Worm (Caenorhabditis elegans): Measurements from ENCODE around the gene scl-11.

scl-11 gene

DNA sequence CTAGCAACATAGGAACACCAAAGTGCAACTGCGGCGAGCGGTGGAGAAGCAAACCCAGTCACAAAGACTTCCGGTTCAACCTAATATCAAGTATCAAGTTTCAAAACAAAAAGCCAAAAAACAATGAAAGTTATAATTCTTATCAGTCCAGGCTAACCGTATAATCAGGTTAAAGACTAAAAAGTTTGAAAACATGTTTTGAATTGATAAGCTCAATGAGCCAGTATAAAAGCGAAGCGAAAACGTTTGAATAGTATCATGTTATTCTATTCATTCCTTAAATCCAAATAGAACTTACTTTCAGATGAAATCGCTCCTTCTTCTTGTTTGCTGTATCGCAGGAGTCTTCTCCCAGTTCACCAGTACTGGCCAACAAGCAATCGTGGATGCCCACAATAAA, at the start of gene scl-11:
TSS of gene scl-11 (plus strand) at position 301 of the 400 bp plus-strand sequence.
- TF ChIP-seq B0310.2 (tag; optimal IDR thresholded peaks at IDR 0.05) (no peak), tra-4 (tag; optimal IDR thresholded peaks at IDR 0.05) (no peak), ceh-13 (GFP tag; optimal IDR thresholded peaks at IDR 0.05) (no peak), flt-1 (GFP tag; IDR thresholded peaks at IDR 0.05) (no peak), scrt-1 (GFP tag; IDR thresholded peaks at IDR 0.05) (no peak), hnd-1 (tag; optimal IDR thresholded peaks at IDR 0.05) (no peak), ama-1 (optimal IDR thresholded peaks at IDR 0.05) (no peak)

DNA sequence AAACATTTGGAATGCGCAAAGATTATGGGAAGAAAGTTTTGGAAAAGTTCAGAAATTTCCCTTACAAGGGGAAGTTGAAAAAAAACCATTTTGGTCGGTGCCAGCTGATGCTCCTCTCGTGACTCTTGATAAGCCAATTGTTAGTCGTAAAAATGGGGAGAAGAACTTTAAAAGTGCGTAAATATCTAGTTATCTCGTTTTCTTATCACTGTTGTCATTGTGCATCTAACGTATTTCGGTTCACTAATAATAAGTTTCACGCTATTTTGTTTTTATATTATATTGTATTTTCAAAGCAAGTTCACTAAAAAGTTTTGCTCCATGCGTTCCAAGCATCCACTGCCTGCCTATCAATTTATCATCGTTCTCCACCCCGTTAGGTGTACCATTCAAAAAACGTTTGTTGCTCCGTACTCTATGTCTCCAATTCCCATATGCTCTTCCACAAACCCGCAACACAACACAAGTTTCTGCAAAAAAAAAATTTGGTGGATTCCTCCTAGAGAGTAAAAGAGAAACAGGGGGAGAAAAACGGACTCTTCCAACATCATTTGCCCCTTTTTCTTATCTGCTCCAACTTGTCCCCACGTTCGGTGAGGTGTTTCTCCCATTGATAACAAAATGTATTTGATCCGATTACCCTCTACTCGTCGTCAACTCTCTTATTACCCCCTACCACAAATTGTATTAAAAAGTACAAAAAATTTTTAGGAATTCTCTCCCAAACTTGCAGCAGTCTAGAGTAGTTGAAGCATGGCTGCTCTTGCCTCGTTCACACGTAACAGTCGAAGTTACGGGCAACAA, 42.6 kb upstream of the scl-11 start, which contains the start of gene mbk-2:
TSS of gene mbk-2 (plus strand) at position 754 of the 804 bp plus-strand sequence.
- TF ChIP-seq hmg-4 (GFP tag; optimal IDR thresholded peaks at IDR 0.05) (no peak), scrt-1 (GFP tag; IDR thresholded peaks at IDR 0.05) (no peak), aly-1 (tag; optimal IDR thresholded peaks at IDR 0.05) (no peak), tbx-11 (GFP tag; IDR thresholded peaks at IDR 0.05) (no peak), B0310.2 (tag; optimal IDR thresholded peaks at IDR 0.05) (no peak), ceh-36 (tag; optimal IDR thresholded peaks at IDR 0.05) (no peak), ceh-13 (GFP tag; optimal IDR thresholded peaks at IDR 0.05) (no peak), pes-1 (GFP tag; IDR thresholded peaks at IDR 0.05) (no peak), F13C5.2 (tag; optimal IDR thresholded peaks at IDR 0.05) (no peak), tbx-37 (GFP tag; conservative IDR thresholded peaks at IDR 0.05) (no peak), hmbx-1 (tag; optimal IDR thresholded peaks at IDR 0.05) (no peak), hnd-1 (tag; optimal IDR thresholded peaks at IDR 0.05) (no peak), flt-1 (GFP tag; IDR thresholded peaks at IDR 0.05) (no peak), ama-1 (optimal IDR thresholded peaks at IDR 0.05) (no peak), ets-7 (tag; optimal IDR thresholded peaks at IDR 0.05) (no peak)

DNA sequence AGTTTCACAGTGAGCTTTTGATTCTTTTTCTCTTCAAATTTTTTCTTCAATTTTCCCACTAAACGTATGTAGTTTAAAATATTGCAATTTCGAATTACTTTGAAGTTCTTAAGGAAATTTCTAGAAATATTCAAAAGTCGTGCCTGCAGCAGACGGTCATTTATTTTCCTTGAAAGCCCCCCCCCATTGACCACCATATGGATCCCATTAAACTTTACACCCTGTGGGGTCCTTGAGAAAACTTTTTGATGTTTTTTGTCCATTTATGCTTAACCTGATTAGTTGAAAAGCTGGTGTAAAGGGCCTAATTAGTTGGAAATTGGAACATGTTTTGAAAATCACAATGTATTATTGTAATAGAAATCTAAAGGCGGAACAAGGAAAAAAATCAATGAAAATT, 41.7 kb upstream of the scl-11 start:
- TF ChIP-seq pes-1 (GFP tag; IDR thresholded peaks at IDR 0.05), result no peak
- no peak for TF ChIP-seq F13C5.2 (tag; optimal IDR thresholded peaks at IDR 0.05)
- no peak for TF ChIP-seq tra-4 (tag; optimal IDR thresholded peaks at IDR 0.05)
- TF ChIP-seq hmbx-1 (tag; optimal IDR thresholded peaks at IDR 0.05), result no peak
- no peak for TF ChIP-seq sea-1 (GFP tag; conservative IDR thresholded peaks at IDR 0.05)
- no peak for TF ChIP-seq scrt-1 (GFP tag; IDR thresholded peaks at IDR 0.05)
- no peak for TF ChIP-seq ama-1 (optimal IDR thresholded peaks at IDR 0.05)
- TF ChIP-seq ets-7 (tag; optimal IDR thresholded peaks at IDR 0.05), result no peak
- no peak for TF ChIP-seq flt-1 (GFP tag; IDR thresholded peaks at IDR 0.05)
- no peak for TF ChIP-seq tbx-37 (GFP tag; conservative IDR thresholded peaks at IDR 0.05)

DNA sequence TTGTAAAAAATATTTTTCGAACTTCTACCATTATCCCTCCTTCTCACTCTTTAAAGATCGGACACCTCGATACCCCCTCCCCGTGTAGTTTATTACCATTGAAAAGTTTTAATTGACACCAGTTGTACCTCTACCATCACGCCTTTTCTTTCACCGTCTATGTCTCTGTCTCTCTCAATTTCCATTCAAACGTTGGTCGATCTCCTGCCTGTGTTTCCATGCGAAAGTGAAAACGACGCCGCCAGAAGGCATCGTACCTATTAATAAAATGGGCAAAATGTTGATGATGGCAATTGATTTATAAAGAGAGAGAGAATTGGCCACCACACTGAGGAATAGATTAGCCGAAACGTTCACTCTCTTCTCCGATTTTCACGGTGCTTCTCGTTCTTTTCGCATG, 37.9 kb upstream of the scl-11 start:
- TF ChIP-seq flt-1 (GFP tag; IDR thresholded peaks at IDR 0.05), result no peak

ce11 chrIV:13013711-13014341, 37.3 kb upstream of the scl-11 start:
- no peak for TF ChIP-seq ceh-13 (GFP tag; optimal IDR thresholded peaks at IDR 0.05)
- TF ChIP-seq hmg-4 (GFP tag; optimal IDR thresholded peaks at IDR 0.05), result no peak
- TF ChIP-seq pes-1 (GFP tag; IDR thresholded peaks at IDR 0.05), result no peak
- no peak for TF ChIP-seq aly-1 (tag; optimal IDR thresholded peaks at IDR 0.05)

ce11 chrIV:13015801-13016404, 35.3 kb upstream of the scl-11 start:
- TF ChIP-seq hmg-4 (GFP tag; optimal IDR thresholded peaks at IDR 0.05) (no peak), hnd-1 (tag; optimal IDR thresholded peaks at IDR 0.05) (no peak), ceh-36 (tag; optimal IDR thresholded peaks at IDR 0.05) (no peak), hmbx-1 (tag; optimal IDR thresholded peaks at IDR 0.05) (no peak), tbx-37 (GFP tag; conservative IDR thresholded peaks at IDR 0.05) (no peak), tbx-11 (GFP tag; IDR thresholded peaks at IDR 0.05) (no peak), scrt-1 (GFP tag; IDR thresholded peaks at IDR 0.05) (no peak), ets-7 (tag; optimal IDR thresholded peaks at IDR 0.05) (no peak), F13C5.2 (tag; optimal IDR thresholded peaks at IDR 0.05) (no peak), B0310.2 (tag; optimal IDR thresholded peaks at IDR 0.05) (no peak), pes-1 (GFP tag; IDR thresholded peaks at IDR 0.05) (no peak), ama-1 (optimal IDR thresholded peaks at IDR 0.05) (no peak), tra-4 (tag; optimal IDR thresholded peaks at IDR 0.05) (no peak), ceh-13 (GFP tag; optimal IDR thresholded peaks at IDR 0.05) (no peak), sea-1 (GFP tag; conservative IDR thresholded peaks at IDR 0.05) (no peak), flt-1 (GFP tag; IDR thresholded peaks at IDR 0.05) (no peak), aly-1 (tag; optimal IDR thresholded peaks at IDR 0.05) (no peak)

ce11 chrIV:13016820-13017219, 34.4 kb upstream of the scl-11 start:
- no peak for TF ChIP-seq ceh-36 (tag; optimal IDR thresholded peaks at IDR 0.05)
- TF ChIP-seq ets-7 (tag; optimal IDR thresholded peaks at IDR 0.05), result no peak
- no peak for TF ChIP-seq hmbx-1 (tag; optimal IDR thresholded peaks at IDR 0.05)
- TF ChIP-seq pes-1 (GFP tag; IDR thresholded peaks at IDR 0.05), result no peak
- no peak for TF ChIP-seq tra-4 (tag; optimal IDR thresholded peaks at IDR 0.05)
- TF ChIP-seq tbx-11 (GFP tag; IDR thresholded peaks at IDR 0.05), result no peak

ce11 chrIV:13021006-13021405, 30.2 kb upstream of the scl-11 start:
- TF ChIP-seq B0310.2 (tag; optimal IDR thresholded peaks at IDR 0.05), result no peak
- no peak for TF ChIP-seq ets-7 (tag; optimal IDR thresholded peaks at IDR 0.05)
- no peak for TF ChIP-seq ceh-13 (GFP tag; optimal IDR thresholded peaks at IDR 0.05)
